Fruit fly (Drosophila melanogaster) ovary, adult (tissue): ENCODE data around the gene Rpn1.

Experiments used
- CG17801 ChIP-seq: fragments of 200-800 bp; optimal IDR thresholded peaks from 2 replicates; lab custom pipeline; 2019; ENCODE audit warnings: missing biosample characterization, mild to moderate bottlenecking, missing genetic modification characterization, moderate library complexity; ENCODE audit not compliant: partially characterized antibody

Rpn1 gene

DNA sequence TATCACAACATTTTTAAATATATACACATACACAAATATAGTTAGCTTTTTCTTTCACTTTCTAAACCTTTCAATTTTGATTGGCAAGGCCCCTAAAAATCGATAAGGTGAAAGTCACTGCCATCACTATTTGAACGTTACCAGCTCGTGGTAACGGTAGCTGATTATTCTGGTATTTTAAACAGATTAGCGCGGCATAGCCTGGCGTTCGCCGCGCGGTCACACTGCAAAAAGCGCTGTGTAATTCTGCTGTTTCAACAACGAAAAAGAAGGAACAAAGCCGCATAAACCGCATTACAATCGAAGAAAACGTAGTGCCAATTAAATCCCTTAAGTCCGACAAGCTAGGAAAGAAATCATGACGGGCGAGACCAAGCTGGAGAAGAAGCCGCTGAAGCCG is at the start of gene Rpn1:
TSS of gene Rpn1 (plus strand) at position 219 of the 400 bp plus-strand sequence.
- TF ChIP-seq CG17801, result peak; percentile 47

DNA sequence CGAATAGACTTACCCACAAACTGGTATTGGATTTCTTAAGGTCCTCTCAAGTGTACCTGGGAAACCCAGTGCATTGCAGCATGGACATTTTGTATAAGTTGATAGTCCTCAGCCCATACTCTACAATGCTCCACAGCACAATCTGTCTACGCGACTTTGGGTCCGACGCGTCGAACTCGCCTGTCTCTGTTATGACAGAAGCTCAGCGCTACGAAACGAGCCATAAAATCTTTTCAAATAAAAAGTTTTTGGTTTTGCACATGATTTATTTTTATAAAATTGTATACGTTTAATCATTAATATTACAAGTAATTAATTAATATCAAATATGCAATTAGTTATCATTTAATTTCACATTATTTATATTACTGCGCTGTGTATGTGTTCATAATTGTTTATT is 47.6 kb upstream of the Rpn1 start:
- TF ChIP-seq CG17801, result no peak

- TF ChIP-seq CG17801, result peak; percentile 28
Observed at dm6 chr3L:19869698-19870097, 45.2 kb upstream of the Rpn1 start.

DNA sequence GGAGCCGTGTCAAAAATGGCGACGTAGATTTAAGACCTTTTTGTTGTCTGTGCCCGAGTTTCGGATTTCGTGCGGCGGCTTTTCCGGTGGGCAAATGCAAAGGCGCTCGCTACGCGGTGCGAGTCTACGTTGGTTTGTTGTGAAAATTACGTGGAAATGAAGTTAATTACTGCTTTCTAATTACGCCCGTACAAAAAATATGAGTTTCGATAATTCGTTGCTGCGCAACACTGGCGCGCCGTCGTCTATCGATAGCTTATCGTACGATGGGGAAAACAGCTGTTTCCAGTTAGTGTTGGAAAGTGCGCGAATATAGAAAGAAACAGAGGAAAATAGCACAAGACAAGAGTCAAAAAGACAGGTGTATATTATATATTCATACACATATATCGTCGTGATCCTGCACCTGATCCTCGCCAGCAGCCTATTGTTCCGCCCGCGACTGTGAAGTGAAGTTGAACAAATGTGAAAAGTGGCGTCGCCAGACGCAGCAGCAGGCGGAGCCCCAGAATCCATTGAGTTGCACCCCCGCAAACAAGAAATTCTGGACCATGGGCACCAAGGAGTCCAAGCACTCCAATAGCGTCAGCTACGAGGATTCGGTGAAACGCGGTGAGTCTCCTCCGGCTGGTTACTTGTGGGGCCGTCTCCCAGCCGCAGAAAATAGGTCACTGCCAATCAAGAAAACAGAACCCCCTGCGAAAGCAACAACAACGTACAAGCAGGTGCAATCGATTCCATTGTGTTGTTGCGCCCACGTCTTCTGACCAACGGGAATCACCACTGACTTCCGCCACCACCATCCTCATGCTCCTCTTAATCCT is 43.8 kb upstream of the Rpn1 start, which contains the start of the genes Rab8 and Usp32:
TSS of gene Rab8 (minus strand) at position 236 of the 824 bp plus-strand sequence.
TSS of gene Usp32 (plus strand) at position 297 of the 824 bp plus-strand sequence.
- TF ChIP-seq CG17801, result peak; percentile 76

DNA sequence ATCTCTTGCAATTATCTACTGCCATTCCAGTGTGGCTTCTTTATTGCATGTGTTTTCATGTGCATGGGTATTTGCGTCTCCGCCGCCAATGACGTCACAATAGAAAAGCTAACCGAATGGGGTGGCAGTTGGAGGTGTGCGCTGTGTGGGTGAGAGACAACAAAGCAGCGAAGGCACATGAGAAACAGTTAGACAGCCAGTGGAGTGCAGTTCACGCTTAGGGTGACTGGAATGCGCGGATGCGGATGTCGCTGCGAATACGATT is 43.3 kb upstream of the Rpn1 start:
- no peak for TF ChIP-seq CG17801

dm6 chr3L:19872465-19872883 is 42.4 kb upstream of the Rpn1 start:
- TF ChIP-seq CG17801, result no peak

- no peak for TF ChIP-seq CG17801
Observed at dm6 chr3L:19873488-19873887, 41.4 kb upstream of the Rpn1 start.

- TF ChIP-seq CG17801, result peak; percentile 14
Observed at dm6 chr3L:19895556-19895995, 19.3 kb upstream of the Rpn1 start.

DNA sequence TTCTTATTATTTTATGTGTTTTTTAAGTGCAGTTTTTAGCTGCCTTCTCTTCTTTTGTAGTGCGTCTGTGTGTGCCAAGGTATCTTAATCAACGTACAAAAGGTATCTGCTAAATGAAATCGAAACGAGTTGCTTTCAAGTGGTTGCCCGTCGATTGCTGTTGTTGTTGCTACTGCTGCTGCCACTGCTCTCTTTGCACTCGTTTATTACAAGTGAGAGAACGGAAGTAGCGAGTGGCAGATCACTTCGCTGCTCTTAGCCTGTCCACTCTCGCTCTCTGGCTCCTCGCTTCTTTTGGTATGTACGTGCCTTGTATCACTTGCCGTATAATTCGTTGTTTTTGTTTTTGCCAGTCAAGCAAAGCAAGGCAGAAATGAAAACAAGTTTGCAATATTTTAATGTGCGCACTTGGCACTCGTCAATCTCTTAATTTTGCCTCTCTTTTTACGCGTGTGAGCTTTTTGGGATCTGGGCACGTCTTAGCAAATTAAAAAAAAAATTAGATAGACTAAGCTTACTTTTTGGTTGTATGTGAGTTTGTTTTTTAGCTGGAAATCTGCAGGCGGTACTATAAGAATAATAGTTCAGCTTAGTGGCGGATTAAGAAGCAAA is 18.5 kb upstream of the Rpn1 start:
- TF ChIP-seq CG17801, result no peak

DNA sequence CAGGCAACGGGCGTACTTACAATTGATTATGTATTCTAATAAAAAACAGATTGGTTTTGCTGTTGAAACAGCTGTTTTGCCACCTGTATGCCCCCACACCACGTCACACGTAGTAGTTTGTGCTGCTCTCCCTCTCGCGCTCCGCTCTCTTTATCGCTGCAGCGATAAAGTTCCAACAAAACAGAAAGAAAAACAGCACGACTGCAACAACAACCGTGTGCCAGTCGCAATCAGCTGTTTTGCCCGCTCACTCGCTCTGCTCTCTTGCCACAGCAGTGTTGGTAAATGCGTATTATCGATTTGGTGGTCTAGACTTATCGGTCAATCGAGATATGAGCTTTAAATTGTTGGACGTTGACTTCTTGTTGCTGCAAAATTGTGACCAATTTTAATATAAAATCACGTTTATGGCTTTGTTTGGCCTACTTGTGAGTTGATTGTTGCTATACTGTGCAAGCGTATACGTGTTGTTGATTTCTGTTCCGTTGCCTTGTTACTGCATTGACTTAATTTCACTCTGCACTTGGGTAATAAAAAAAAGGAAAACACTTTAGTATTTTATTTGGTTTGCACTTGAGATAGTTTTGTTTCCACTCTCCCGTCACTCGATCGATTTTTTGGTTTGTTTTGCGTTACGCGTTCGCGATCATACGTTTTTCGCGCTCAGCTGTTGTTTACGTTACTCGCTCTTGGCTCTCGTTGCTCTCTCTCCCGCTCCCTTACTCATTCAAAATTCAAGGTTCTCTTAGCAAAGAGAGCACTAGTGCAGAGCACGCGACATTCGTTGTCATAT is 17.8 kb upstream of the Rpn1 start:
- TF ChIP-seq CG17801, result peak; percentile 76

DNA sequence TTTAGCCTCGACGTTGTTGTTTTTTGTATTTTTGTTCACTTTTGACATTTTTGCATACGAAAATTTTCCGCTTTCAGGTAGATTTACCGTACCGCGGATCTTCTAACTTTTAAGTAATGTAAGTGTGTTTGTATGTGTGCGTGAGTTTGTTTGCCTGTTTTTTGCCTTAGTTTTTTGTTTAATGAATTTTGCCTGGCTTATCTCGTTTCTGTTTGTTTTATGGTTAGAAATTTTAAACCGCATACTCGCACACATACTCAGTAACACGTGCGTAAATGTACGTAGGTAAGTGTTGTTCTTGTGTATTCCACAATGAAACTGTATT is 17.2 kb upstream of the Rpn1 start:
- no peak for TF ChIP-seq CG17801

DNA sequence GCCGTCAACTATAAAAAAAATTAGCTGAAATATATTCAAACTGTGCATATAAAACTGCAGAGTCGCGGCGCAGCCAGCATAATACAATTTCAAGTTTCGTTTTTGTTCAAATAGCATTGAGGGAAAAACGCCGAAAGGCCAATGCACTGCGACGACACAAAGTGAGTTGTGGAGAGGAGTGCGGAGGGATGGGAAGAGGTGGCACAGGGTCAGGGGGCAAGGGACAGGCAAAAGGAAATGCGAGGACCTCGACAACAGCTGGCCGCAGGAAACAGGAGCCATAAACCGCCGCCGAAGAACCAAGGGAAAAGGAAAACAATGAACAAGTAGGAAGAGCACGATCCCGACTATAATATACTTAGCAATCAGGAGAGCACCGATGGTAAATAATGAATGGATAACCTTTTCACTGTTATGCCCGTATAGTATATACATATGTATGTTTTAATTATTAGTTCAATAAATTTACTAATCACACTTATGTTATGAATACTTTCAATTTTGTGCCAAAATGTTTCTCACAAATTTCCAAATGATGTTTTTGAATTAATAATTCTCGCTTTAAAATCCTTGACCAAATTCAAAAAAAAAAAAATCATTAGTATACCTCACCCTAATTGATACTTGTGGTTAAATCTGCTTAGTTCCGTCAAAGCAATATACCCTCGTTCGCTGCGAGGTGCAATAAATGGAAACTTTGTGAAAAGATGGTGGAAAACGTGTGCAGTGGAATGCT is 16.1 kb upstream of the Rpn1 start:
- TF ChIP-seq CG17801, result no peak

- no peak for TF ChIP-seq CG17801
Observed at dm6 chr3L:19899308-19899927, 15.4 kb upstream of the Rpn1 start.

DNA sequence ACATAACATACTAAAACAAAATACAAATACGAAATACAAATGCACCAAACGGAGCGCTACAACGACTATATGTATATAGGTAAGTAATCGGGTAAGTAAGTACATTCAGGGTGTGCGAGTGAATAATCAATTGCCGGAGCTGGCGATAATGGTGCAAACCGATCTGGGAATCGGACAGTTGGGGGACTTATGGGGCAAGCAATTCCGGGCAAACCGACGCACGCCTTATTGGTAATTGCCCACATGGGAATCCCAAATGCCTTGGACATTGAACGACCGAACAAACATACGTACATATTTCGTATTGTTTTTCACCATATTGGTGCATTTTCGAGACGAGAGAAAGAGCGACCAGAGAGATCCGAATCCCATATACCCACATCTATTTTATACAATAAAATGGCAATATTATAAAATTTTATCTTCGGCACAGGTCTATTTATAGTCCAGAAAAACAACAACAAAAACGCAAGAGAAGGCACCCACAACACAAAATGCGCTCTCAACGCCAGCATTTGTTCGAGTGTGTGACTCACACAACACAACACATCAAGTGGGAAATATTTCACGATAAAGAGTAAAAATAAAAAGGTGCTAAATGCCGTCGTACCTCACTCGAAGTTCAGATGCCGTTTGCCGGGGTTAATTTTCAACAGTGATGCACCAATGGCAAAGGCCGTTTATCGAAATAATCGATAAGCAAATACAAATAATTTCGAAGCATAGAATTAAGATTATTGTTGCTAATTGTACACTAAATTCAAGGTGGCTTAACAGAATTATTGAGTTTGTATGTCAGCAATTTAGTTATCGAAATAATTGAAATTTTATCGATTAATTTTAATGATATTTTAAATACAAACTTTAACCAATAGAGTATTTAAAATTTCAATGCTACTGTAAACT is 14.4 kb upstream of the Rpn1 start:
- no peak for TF ChIP-seq CG17801
